Worm (Caenorhabditis elegans) whole organism, L2 larva: ENCODE data around the gene ifta-2.

ENCODE experiments used
- alr-1 ChIP-seq: fragments of 150-350 bp; optimal IDR thresholded peaks from 2 replicates; lab custom pipeline; 2014; ENCODE audit warnings: missing biosample characterization, missing genetic modification characterization
- aly-2 ChIP-seq: fragments of 150-350 bp; optimal IDR thresholded peaks from 2 replicates; lab custom pipeline; 2014; ENCODE audit warnings: missing biosample characterization, missing genetic modification characterization
- ceh-16 ChIP-seq: fragments of 150-350 bp; optimal IDR thresholded peaks from 2 replicates; lab custom pipeline; 2014; ENCODE audit warnings: missing biosample characterization, missing genetic modification characterization
- ceh-82 ChIP-seq: fragments of 150-350 bp; optimal IDR thresholded peaks from 2 replicates; lab custom pipeline; 2014; ENCODE audit warnings: missing biosample characterization, missing genetic modification characterization
- dmd-4 ChIP-seq: sonication (generic microtip); optimal IDR thresholded peaks from 2 replicates; lab custom pipeline; 2017; ENCODE audit warnings: missing biosample characterization, missing genetic modification characterization
- fos-1 ChIP-seq: fragments of 150-350 bp; optimal IDR thresholded peaks from 2 replicates; lab custom pipeline; 2014; ENCODE audit warnings: missing biosample characterization, missing genetic modification characterization
- lin-11 ChIP-seq: fragments of 150-350 bp; sonication (generic microtip); optimal IDR thresholded peaks from 2 replicates; lab custom pipeline; 2014; ENCODE audit warnings: missing biosample characterization, missing genetic modification characterization, inconsistent platforms, mixed read lengths
- lin-13 ChIP-seq: fragments of 150-350 bp; optimal IDR thresholded peaks from 2 replicates; lab custom pipeline; 2014; ENCODE audit warnings: missing biosample characterization, missing genetic modification reagents, missing genetic modification characterization
- nhr-12 ChIP-seq: fragments of 150-350 bp; optimal IDR thresholded peaks from 2 replicates; lab custom pipeline; 2014; ENCODE audit warnings: missing biosample characterization, missing genetic modification characterization
- nhr-23 ChIP-seq: fragments of 150-350 bp; optimal IDR thresholded peaks from 2 replicates; lab custom pipeline; 2014; ENCODE audit warnings: missing biosample characterization, missing genetic modification reagents, missing genetic modification characterization
- ztf-11 ChIP-seq: sonication (generic microtip); optimal IDR thresholded peaks from 2 replicates; lab custom pipeline; 2017; ENCODE audit warnings: missing biosample characterization, missing genetic modification characterization

- no peak for TF ChIP-seq nhr-23 (tag; lab: Kevin White, UChicago)
- TF ChIP-seq fos-1 = no peak
- TF ChIP-seq lin-13 (GFP tag; lab: Kevin White, UChicago) = no peak
- no peak for TF ChIP-seq dmd-4 (tag; lab: Kevin White, UChicago)
- no peak for TF ChIP-seq ceh-16 (tag; lab: Kevin White, UChicago)
- no peak for TF ChIP-seq ceh-82 (tag; lab: Kevin White, UChicago)
- TF ChIP-seq nhr-12 (tag; lab: Kevin White, UChicago) = no peak
- TF ChIP-seq ztf-11 (tag; lab: Kevin White, UChicago) = no peak
- no peak for TF ChIP-seq alr-1 (tag; lab: Kevin White, UChicago)
- TF ChIP-seq lin-11 (tag; lab: Kevin White, UChicago) = no peak
- TF ChIP-seq aly-2 = no peak
Observed at ce11 chrIV:17293679-17294078, 8.2 kb downstream of the ifta-2 start.
